Fruit fly (Drosophila melanogaster): ENCODE data around the gene CG8219.
A peak's percentile ranks its signal among the peaks of the same experiment; 100 is the strongest.

Gene CG8219

DNA sequence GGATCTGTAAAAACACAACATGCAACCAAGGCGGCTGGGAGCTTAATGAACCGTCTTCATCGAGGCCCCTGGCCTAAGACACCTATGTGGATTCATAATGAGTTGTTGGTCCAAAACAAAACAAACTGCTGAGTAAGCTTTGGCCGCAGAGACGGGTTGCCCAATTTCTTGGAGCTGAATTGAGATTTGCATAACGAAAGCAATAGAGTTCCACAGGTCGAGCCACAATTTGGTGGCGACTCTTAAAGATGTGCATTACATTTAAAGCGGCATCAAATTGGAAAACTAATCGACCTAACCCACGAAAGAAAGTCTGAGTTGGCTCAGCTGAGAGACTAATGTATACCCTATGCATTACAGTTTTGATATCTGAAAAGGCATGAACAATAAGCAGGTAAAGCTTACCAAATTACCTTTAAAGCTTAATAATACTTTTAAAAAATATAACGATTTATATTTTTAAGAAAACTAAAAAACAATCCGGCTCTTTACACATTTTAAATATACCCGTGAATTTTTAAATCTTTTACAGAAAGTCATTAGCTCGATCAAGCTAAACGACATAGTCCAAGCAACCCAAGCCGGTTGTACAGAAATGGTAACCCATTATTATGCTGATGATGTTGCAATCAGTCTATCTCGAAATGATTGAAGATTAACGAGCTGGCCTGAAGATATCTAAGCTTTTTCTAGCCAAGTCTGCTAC is 42.8 kb upstream of the CG8219 start, which contains the start of gene CG13297 (continued):
- no peak for TF ChIP-seq CG5245 (GFP tag; optimal IDR thresholded peaks at IDR 0.05)
- TF ChIP-seq Asciz (GFP tag; optimal IDR thresholded peaks at IDR 0.05): peak; percentile 64
- TF ChIP-seq CG1603 (tag; optimal IDR thresholded peaks at IDR 0.05): no peak
- no peak for TF ChIP-seq Side (GFP tag; optimal IDR thresholded peaks at IDR 0.05)
- 0 out of 2 replicates have a peak, but pooled peaks have one; percentile 22 for TF ChIP-seq Rfx (GFP tag; IDR thresholded peaks at IDR 0.05)
- TF ChIP-seq pb (GFP tag; optimal IDR thresholded peaks at IDR 0.05): no peak
- TF ChIP-seq CG18619 (GFP tag; optimal IDR thresholded peaks at IDR 0.05): no peak
- TF ChIP-seq CG34422 (GFP tag; IDR thresholded peaks at IDR 0.05): no peak
- no peak for TF ChIP-seq pnt (GFP tag; optimal IDR thresholded peaks at IDR 0.05)
- no peak for TF ChIP-seq Mad (GFP tag; optimal IDR thresholded peaks at IDR 0.05)
- no peak for TF ChIP-seq CG5953 (GFP tag; IDR thresholded peaks at IDR 0.05)
- no peak for TF ChIP-seq aop (GFP tag; IDR thresholded peaks at IDR 0.05)
- no peak for TF ChIP-seq fru (optimal IDR thresholded peaks at IDR 0.05)
- no peak for TF ChIP-seq CG2116 (GFP tag; optimal IDR thresholded peaks at IDR 0.05)
- TF ChIP-seq CG1529 (GFP tag; optimal IDR thresholded peaks at IDR 0.05): no peak
- peak; percentile 8 for TF ChIP-seq CG14710 (tag; optimal IDR thresholded peaks at IDR 0.05)
- TF ChIP-seq Rx (GFP tag; IDR thresholded peaks at IDR 0.05): no peak; the same call in 1 of the 2 replicates
- TF ChIP-seq CG2120 (GFP tag; optimal IDR thresholded peaks at IDR 0.05): no peak
- TF ChIP-seq CG7357 (GFP tag; IDR thresholded peaks at IDR 0.05): no peak
- TF ChIP-seq D (optimal IDR thresholded peaks at IDR 0.05): no peak
- TF ChIP-seq D (GFP tag; optimal IDR thresholded peaks at IDR 0.05): peak; percentile 57
- peak; percentile 1 for TF ChIP-seq cato (GFP tag; optimal IDR thresholded peaks at IDR 0.05; ENCODE audit: borderline replicate concordance)
- TF ChIP-seq da (GFP tag; optimal IDR thresholded peaks at IDR 0.05): no peak
- TF ChIP-seq lov (optimal IDR thresholded peaks at IDR 0.05): no peak
- TF ChIP-seq lov (GFP tag; IDR thresholded peaks at IDR 0.05): no peak
- TF ChIP-seq tap (tag; optimal IDR thresholded peaks at IDR 0.05): peak; percentile 49
- TF ChIP-seq CG9932 (GFP tag; IDR thresholded peaks at IDR 0.05): no peak
- no peak for TF ChIP-seq onecut (GFP tag; IDR thresholded peaks at IDR 0.05)
- peak; percentile 57; the same call in 2 of the 3 replicates for TF ChIP-seq dysf (GFP tag; IDR thresholded peaks at IDR 0.05)
- peak; percentile 46 for TF ChIP-seq Vsx1 (GFP tag; optimal IDR thresholded peaks at IDR 0.05)
- no peak for TF ChIP-seq H2.0 (GFP tag; IDR thresholded peaks at IDR 0.05)
- TF ChIP-seq gem (tag; optimal IDR thresholded peaks at IDR 0.05): peak; percentile 74
- TF ChIP-seq lola (GFP tag; optimal IDR thresholded peaks at IDR 0.05): no peak
- TF ChIP-seq ewg (GFP tag; optimal IDR thresholded peaks at IDR 0.05): peak; percentile 21
- no peak for TF ChIP-seq Gsc (GFP tag; IDR thresholded peaks at IDR 0.05)
- no peak for TF ChIP-seq NC2α (GFP tag; optimal IDR thresholded peaks at IDR 0.05)
- no peak for TF ChIP-seq twi (tag; optimal IDR thresholded peaks at IDR 0.05)

DNA sequence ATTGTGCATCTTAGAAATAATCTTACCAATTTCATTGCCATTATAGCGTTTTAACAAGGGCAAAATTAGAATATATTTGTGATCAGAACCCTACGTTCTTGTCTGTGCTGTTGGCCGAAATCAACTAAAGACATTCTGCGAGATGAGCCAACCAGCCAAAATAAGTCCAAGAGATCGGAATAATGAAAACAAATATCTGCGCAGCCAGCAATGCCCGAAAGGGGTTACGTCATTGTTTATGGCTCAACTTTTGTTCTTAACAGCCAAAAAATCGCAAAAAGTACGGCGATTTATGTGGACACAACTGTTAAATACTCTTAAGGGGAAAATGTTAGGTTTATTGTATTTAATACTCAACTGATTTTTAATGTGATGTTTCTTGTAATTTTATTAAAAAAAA is 41.7 kb upstream of the CG8219 start, which contains the start of gene Cpr65Ay:
TSS of gene Cpr65Ay (minus strand) at position 101 of the 400 bp plus-strand sequence.
- TF ChIP-seq slbo (GFP tag; IDR thresholded peaks at IDR 0.05) (0 out of 2 replicates have a peak, but pooled peaks have one; percentile 13), CG4328 (GFP tag; optimal IDR thresholded peaks at IDR 0.05) (no peak)

DNA sequence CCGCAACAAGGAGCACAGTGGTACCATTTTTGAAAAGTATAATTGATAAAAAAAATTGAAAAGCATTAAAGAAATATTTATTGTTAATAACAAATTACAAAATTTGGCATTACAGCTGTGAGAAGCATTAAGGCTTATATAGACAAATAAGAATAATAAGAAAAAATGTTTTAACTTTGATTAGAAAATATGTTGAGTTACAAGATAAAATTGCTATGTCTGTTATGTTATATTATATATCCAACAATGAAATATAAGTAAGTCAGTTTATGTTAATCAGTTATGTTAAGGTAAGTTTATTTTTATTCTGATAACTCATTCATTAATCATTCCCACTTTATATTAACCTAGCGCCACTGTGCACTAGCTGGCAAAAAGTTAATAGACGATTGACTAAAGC is 40.4 kb upstream of the CG8219 start:
- TF ChIP-seq CG12391 (tag; optimal IDR thresholded peaks at IDR 0.05) (peak; percentile 47), Abd-B (GFP tag; optimal IDR thresholded peaks at IDR 0.05) (no peak), Scr (GFP tag; IDR thresholded peaks at IDR 0.05; ENCODE audit: partially characterized antibody) (no peak), CG15696 (tag; optimal IDR thresholded peaks at IDR 0.05) (peak; percentile 16), CG3065 (GFP tag; optimal IDR thresholded peaks at IDR 0.05) (no peak), CG11560 (tag; IDR thresholded peaks at IDR 0.05) (no peak), Sox100B (GFP tag; optimal IDR thresholded peaks at IDR 0.05) (peak; percentile 42), repo (GFP tag; optimal IDR thresholded peaks at IDR 0.05) (no peak), Adf1 (GFP tag; IDR thresholded peaks at IDR 0.05) (no peak), trh (GFP tag; optimal IDR thresholded peaks at IDR 0.05) (no peak), B-H1 (GFP tag; IDR thresholded peaks at IDR 0.05) (no peak), trem (tag; optimal IDR thresholded peaks at IDR 0.05) (peak; percentile 16), salm (tag; optimal IDR thresholded peaks at IDR 0.05) (no peak)
